Fruit fly (Drosophila melanogaster): ENCODE data around the gene CG14340.

The CG14340 gene

DNA sequence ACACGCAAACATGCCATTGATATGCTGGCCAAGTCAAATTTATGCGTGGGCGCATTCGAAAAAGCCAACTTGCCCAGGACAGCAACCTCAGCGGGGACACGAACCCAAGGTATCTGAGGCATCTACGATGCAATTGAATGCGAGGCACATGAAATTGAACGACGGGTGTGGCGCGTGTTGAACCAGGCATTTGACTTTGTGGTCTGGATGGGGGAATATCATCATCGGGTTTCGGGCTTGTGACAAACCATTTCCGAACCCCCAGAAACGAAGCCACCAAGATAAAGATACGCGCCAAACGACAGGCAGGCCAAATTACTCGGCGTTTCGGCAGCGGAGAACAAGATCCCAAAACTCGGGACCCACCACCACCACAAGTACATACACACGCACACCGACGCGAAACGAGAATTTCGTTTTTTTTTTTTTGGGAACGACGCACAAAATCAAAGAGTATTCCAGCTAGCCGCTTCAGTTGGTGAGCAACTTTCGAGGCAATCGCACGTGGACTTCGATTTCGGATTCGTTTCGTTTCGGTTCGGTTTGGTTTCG, 30.1 kb downstream of the CG14340 start, which contains the start of gene MFS3 (continued):
- TF ChIP-seq usp (GFP tag; optimal IDR thresholded peaks at IDR 0.05) (no peak), sv (GFP tag; optimal IDR thresholded peaks at IDR 0.05) (no peak), jim (GFP tag; optimal IDR thresholded peaks at IDR 0.05) (peak; percentile 79), OdsH (GFP tag; optimal IDR thresholded peaks at IDR 0.05) (no peak), Vsx2 (GFP tag; optimal IDR thresholded peaks at IDR 0.05; ENCODE audit: partially characterized antibody) (peak; percentile 70), psq (GFP tag; optimal IDR thresholded peaks at IDR 0.05) (peak; percentile 22), pan (optimal IDR thresholded peaks at IDR 0.05) (no peak), HLH106 (tag; optimal IDR thresholded peaks at IDR 0.05) (no peak), sage (GFP tag; optimal IDR thresholded peaks at IDR 0.05) (no peak), CG32264 (GFP tag; optimal IDR thresholded peaks at IDR 0.05) (no peak), Hr78 (GFP tag; optimal IDR thresholded peaks at IDR 0.05) (no peak)

DNA sequence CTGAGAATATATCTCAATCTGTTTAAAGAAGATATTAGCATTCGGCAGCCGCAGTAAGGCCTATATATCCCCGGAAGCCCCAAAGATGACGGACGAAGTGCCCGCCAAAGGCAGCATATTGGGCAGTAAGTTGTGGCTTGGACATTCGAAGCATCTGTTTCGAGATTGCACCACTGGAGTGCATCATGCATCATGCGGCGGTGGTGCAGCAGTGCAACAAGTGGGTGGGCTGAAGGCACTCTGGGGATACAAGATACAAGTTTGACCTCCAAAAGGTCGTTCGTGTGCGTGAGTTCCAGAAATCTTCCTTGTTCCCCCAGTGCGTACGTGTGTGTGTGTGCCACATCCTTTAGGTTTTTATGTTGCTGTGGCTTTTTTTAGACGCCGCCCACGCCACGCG, 30.5 kb downstream of the CG14340 start:
- TF ChIP-seq lola (GFP tag; optimal IDR thresholded peaks at IDR 0.05) (no peak), ey (GFP tag; optimal IDR thresholded peaks at IDR 0.05) (no peak), tai (GFP tag; optimal IDR thresholded peaks at IDR 0.05) (no peak), woc (GFP tag; optimal IDR thresholded peaks at IDR 0.05) (no peak), CG9705 (GFP tag; optimal IDR thresholded peaks at IDR 0.05) (no peak), OdsH (GFP tag; optimal IDR thresholded peaks at IDR 0.05) (no peak), HLH106 (tag; optimal IDR thresholded peaks at IDR 0.05) (no peak), rgr (GFP tag; optimal IDR thresholded peaks at IDR 0.05) (no peak), GATAd (GFP tag; optimal IDR thresholded peaks at IDR 0.05) (no peak), psq (GFP tag; optimal IDR thresholded peaks at IDR 0.05) (no peak), br (GFP tag; optimal IDR thresholded peaks at IDR 0.05) (no peak), sv (GFP tag; optimal IDR thresholded peaks at IDR 0.05) (no peak), CrebA (GFP tag; optimal IDR thresholded peaks at IDR 0.05; ENCODE audit: borderline replicate concordance) (no peak), Rel (GFP tag; optimal IDR thresholded peaks at IDR 0.05) (no peak), Rel (tag; optimal IDR thresholded peaks at IDR 0.05) (no peak), usp (GFP tag; optimal IDR thresholded peaks at IDR 0.05) (no peak), h (GFP tag; optimal IDR thresholded peaks at IDR 0.05) (no peak), CG32264 (GFP tag; optimal IDR thresholded peaks at IDR 0.05) (no peak), dmrt93B (GFP tag; optimal IDR thresholded peaks at IDR 0.05) (no peak), pan (optimal IDR thresholded peaks at IDR 0.05) (no peak)

DNA sequence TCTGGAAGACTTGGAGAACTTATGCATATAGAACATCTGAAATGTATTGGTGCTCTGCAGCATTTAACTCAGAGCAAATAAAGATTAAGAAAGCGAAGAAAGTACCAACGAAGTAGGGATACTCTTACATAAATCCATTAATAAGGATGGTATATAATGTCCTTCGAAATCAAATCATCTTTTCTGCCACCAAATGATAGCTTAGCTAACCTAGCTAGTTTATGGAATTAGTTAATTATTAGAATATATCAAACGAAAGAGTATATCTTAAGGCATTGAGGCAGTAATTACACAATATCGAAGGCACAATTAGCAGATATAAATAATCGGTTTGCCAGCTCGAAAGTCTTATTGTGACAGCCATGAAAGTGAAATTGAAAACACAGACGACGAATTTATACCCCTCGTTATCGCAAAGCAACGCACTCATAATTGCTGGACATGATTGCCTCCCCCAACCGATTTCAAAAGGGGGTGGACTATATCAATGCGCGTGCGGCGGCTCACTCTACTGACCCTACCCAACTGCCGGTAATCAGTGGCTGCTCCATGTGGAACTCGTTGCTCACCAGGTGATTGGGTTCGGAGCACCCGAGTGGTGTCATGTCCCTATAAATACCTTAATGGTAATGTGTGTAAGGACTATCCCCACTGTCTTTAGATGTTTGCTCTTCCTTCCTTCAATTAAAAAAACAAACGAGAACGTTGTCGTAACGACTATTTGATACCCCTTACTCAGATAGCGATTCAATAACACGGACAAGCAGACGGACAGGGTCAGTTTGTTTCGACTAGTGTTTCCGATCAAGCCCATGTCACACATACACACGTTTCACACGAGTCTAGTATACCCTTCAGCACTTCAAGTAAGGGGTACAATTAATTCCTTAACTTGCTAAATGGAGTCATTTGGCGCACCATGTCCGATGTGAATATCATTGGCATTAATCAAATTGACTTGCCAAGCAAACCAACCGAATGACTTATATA, 31.9 kb downstream of the CG14340 start:
- TF ChIP-seq jim (GFP tag; optimal IDR thresholded peaks at IDR 0.05), result no peak
- TF ChIP-seq brk (GFP tag; optimal IDR thresholded peaks at IDR 0.05), result no peak
- no peak for TF ChIP-seq Hr78 (GFP tag; optimal IDR thresholded peaks at IDR 0.05)
- peak; percentile 55 for TF ChIP-seq Mio (GFP tag; optimal IDR thresholded peaks at IDR 0.05)
- TF ChIP-seq woc (GFP tag; optimal IDR thresholded peaks at IDR 0.05), result no peak
- TF ChIP-seq Dif (GFP tag; optimal IDR thresholded peaks at IDR 0.05; ENCODE audit: partially characterized antibody), result no peak
- peak; percentile 96 for TF ChIP-seq h (GFP tag; optimal IDR thresholded peaks at IDR 0.05)
- peak; percentile 89 for TF ChIP-seq br (GFP tag; optimal IDR thresholded peaks at IDR 0.05)
- no peak for TF ChIP-seq sage (GFP tag; optimal IDR thresholded peaks at IDR 0.05)
- TF ChIP-seq N (GFP tag; optimal IDR thresholded peaks at IDR 0.05), result no peak
- peak; percentile 93 for TF ChIP-seq rgr (GFP tag; optimal IDR thresholded peaks at IDR 0.05)
- peak; percentile 83 for TF ChIP-seq dmrt93B (GFP tag; optimal IDR thresholded peaks at IDR 0.05)
- no peak for TF ChIP-seq tai (GFP tag; optimal IDR thresholded peaks at IDR 0.05)
- no peak for TF ChIP-seq pan (optimal IDR thresholded peaks at IDR 0.05)
- peak; percentile 47 for TF ChIP-seq Rel (GFP tag; optimal IDR thresholded peaks at IDR 0.05)
- TF ChIP-seq Rel (tag; optimal IDR thresholded peaks at IDR 0.05), result peak; percentile 66
- TF ChIP-seq Hnf4 (GFP tag; optimal IDR thresholded peaks at IDR 0.05), result no peak
- no peak for TF ChIP-seq lola (GFP tag; optimal IDR thresholded peaks at IDR 0.05)
- TF ChIP-seq CG9705 (GFP tag; optimal IDR thresholded peaks at IDR 0.05), result peak; percentile 41
- TF ChIP-seq Vsx2 (GFP tag; optimal IDR thresholded peaks at IDR 0.05; ENCODE audit: partially characterized antibody), result no peak
- TF ChIP-seq psq (GFP tag; optimal IDR thresholded peaks at IDR 0.05), result peak; percentile 82
- TF ChIP-seq OdsH (GFP tag; optimal IDR thresholded peaks at IDR 0.05), result peak; percentile 92
- TF ChIP-seq ey (GFP tag; optimal IDR thresholded peaks at IDR 0.05), result peak; percentile 93
- TF ChIP-seq Sp1 (GFP tag; optimal IDR thresholded peaks at IDR 0.05), result peak; percentile 93
- TF ChIP-seq foxo (GFP tag; optimal IDR thresholded peaks at IDR 0.05), result peak; percentile 80 to 94
- TF ChIP-seq usp (GFP tag; optimal IDR thresholded peaks at IDR 0.05), result no peak
- peak; percentile 91 for TF ChIP-seq HLH106 (tag; optimal IDR thresholded peaks at IDR 0.05)
- peak; percentile 64 for TF ChIP-seq Jra (GFP tag; optimal IDR thresholded peaks at IDR 0.05)
- peak; percentile 91 for TF ChIP-seq fru (GFP tag; optimal IDR thresholded peaks at IDR 0.05)
- peak; percentile 75 for TF ChIP-seq CG32264 (GFP tag; optimal IDR thresholded peaks at IDR 0.05)
- TF ChIP-seq sv (GFP tag; optimal IDR thresholded peaks at IDR 0.05), result peak; percentile 40
